Worm (Caenorhabditis elegans) whole organism, mixed stage, embryonic: ENCODE results near the gene srw-7.

ENCODE experiments used
- M03D4.4 ChIP-seq: sonication (generic microtip); optimal IDR thresholded peaks from 2 replicates; lab custom pipeline; 2017; ENCODE audit warnings: mild to moderate bottlenecking, missing genetic modification characterization, missing compliant biosample characterization
- bed-3 ChIP-seq: fragments of 200-800 bp; sonication (Bioruptor generic); optimal IDR thresholded peaks from 3 replicates; lab custom pipeline; 2018; ENCODE audit warnings: mild to moderate bottlenecking, missing genetic modification characterization, moderate library complexity, missing compliant biosample characterization
- ceh-43 ChIP-seq: fragments of 200-800 bp; sonication (Bioruptor generic); optimal IDR thresholded peaks from 2 replicates; lab custom pipeline; 2018; ENCODE audit warnings: mild to moderate bottlenecking, missing genetic modification characterization, moderate library complexity, missing compliant biosample characterization
- ces-1 ChIP-seq: fragments of 150-350 bp; optimal IDR thresholded peaks from 2 replicates; lab custom pipeline; 2014; ENCODE audit warnings: missing biosample characterization, missing genetic modification reagents, missing genetic modification characterization
- elt-1 ChIP-seq: sonication (generic microtip); optimal IDR thresholded peaks from 2 replicates; lab custom pipeline; 2017; ENCODE audit warnings: missing genetic modification characterization, mild to moderate bottlenecking, missing compliant biosample characterization, antibody characterized with exemption, moderate library complexity, borderline replicate concordance; ENCODE audit not compliant: insufficient read depth
- elt-3 ChIP-seq: fragments of 150-350 bp; optimal IDR thresholded peaks from 2 replicates; lab custom pipeline; 2014; ENCODE audit warnings: missing biosample characterization, missing genetic modification characterization
- lin-13 ChIP-seq: fragments of 150-350 bp; optimal IDR thresholded peaks from 2 replicates; lab custom pipeline; 2014; ENCODE audit warnings: missing biosample characterization, missing genetic modification characterization
- lin-32 ChIP-seq: fragments of 200-800 bp; sonication (Bioruptor generic); optimal IDR thresholded peaks from 2 replicates; lab custom pipeline; 2018; ENCODE audit warnings: mild to moderate bottlenecking, missing genetic modification characterization, missing compliant biosample characterization
- lsy-2 ChIP-seq: fragments of 150-350 bp; optimal IDR thresholded peaks from 2 replicates; lab custom pipeline; 2014; ENCODE audit warnings: missing biosample characterization, missing genetic modification characterization
- mab-5 ChIP-seq: fragments of 150-350 bp; optimal IDR thresholded peaks from 2 replicates; lab custom pipeline; 2014; ENCODE audit warnings: missing biosample characterization, missing genetic modification characterization
- nhr-28 ChIP-seq: fragments of 150-350 bp; optimal IDR thresholded peaks from 2 replicates; lab custom pipeline; 2014; ENCODE audit warnings: missing biosample characterization, missing genetic modification characterization
- unc-120 ChIP-seq: sonication (generic microtip); optimal IDR thresholded peaks from 2 replicates; lab custom pipeline; 2017; ENCODE audit warnings: missing genetic modification characterization, missing compliant biosample characterization; ENCODE audit not compliant: poor library complexity, severe bottlenecking
- unc-39 ChIP-seq: fragments of 150-350 bp; optimal IDR thresholded peaks from 2 replicates; lab custom pipeline; 2014; ENCODE audit warnings: missing biosample characterization, missing genetic modification characterization
- unc-62 ChIP-seq: fragments of 150-350 bp; optimal IDR thresholded peaks from 2 replicates; lab custom pipeline; 2014; ENCODE audit warnings: missing biosample characterization, missing genetic modification reagents, missing genetic modification characterization

ce11 chrV:3799737-3800136 lies 6.3 kb upstream of the srw-7 start:
- TF ChIP-seq unc-62 (GFP tag; lab: Kevin White, UChicago), result no peak
- no peak for TF ChIP-seq nhr-28 (tag; lab: Kevin White, UChicago)
- TF ChIP-seq bed-3 (GFP tag; lab: Kevin White, UChicago), result no peak
- no peak for TF ChIP-seq ces-1 (GFP tag; lab: Kevin White, UChicago)
- no peak for TF ChIP-seq lin-13 (tag; lab: Kevin White, UChicago)
- TF ChIP-seq unc-39 (tag; lab: Kevin White, UChicago), result no peak
- TF ChIP-seq unc-120 (tag; lab: Kevin White, UChicago), result no peak
- no peak for TF ChIP-seq M03D4.4 (tag; lab: Kevin White, UChicago)
- TF ChIP-seq mab-5 (tag; lab: Kevin White, UChicago), result no peak
- TF ChIP-seq ceh-43 (GFP tag; lab: Kevin White, UChicago), result no peak
- no peak for TF ChIP-seq lin-32 (GFP tag; lab: Kevin White, UChicago)
- TF ChIP-seq elt-1 (tag; lab: Kevin White, UChicago), result no peak
- TF ChIP-seq elt-3 (tag; lab: Kevin White, UChicago), result no peak
- no peak for TF ChIP-seq lsy-2 (tag; lab: Kevin White, UChicago)
